Worm (Caenorhabditis elegans) whole organism, young adult: ENCODE measurements around the gene ZK550.2.

Experiments used
- B0336.3 ChIP-seq: fragments of 200-800 bp; sonication (Bioruptor generic); IDR thresholded peaks from 2 replicates; pipeline ENCODE4 v1.3.6; 2022; ENCODE audit warnings: missing genetic modification characterization, missing compliant biosample characterization
- C06A6.2 ChIP-seq: fragments of 200-800 bp; sonication (Bioruptor generic); conservative IDR thresholded peaks from 2 replicates; pipeline ENCODE4 v1.3.6; 2022; ENCODE audit warnings: missing genetic modification characterization, missing compliant biosample characterization
- F22D6.2 ChIP-seq: sonication (generic microtip); optimal IDR thresholded peaks from 2 replicates; lab custom pipeline; 2016; ENCODE audit warnings: mild to moderate bottlenecking, missing genetic modification characterization, missing compliant biosample characterization
- F23B12.7 ChIP-seq: sonication (generic microtip); optimal IDR thresholded peaks from 2 replicates; lab custom pipeline; 2017; ENCODE audit warnings: missing genetic modification characterization, mild to moderate bottlenecking, missing compliant biosample characterization, antibody characterized with exemption, moderate library complexity; ENCODE audit not compliant: insufficient read depth
- F33H1.4 ChIP-seq: fragments of 200-800 bp; sonication (Bioruptor generic); IDR thresholded peaks from 2 replicates; pipeline ENCODE4 v1.3.6; 2022; ENCODE audit warnings: missing genetic modification reagents, missing genetic modification characterization, missing compliant biosample characterization
- F52B5.7 ChIP-seq: sonication (generic microtip); optimal IDR thresholded peaks from 2 replicates; lab custom pipeline; 2016; ENCODE audit warnings: mild to moderate bottlenecking, missing genetic modification characterization, missing compliant biosample characterization
- F57C9.4 ChIP-seq: sonication (generic microtip); optimal IDR thresholded peaks from 2 replicates; lab custom pipeline; 2017; ENCODE audit warnings: mild to moderate bottlenecking, missing genetic modification characterization, missing compliant biosample characterization
- K11D2.4 ChIP-seq: fragments of 200-800 bp; sonication (Bioruptor generic); IDR thresholded peaks from 2 replicates; pipeline ENCODE4 v1.3.6; 2022; ENCODE audit warnings: missing genetic modification reagents, missing genetic modification characterization, missing compliant biosample characterization
- T26A5.8 ChIP-seq: sonication (generic microtip); optimal IDR thresholded peaks from 2 replicates; lab custom pipeline; 2016; ENCODE audit warnings: missing genetic modification characterization, missing compliant biosample characterization
- Y95B8A.8 ChIP-seq: fragments of 200-800 bp; sonication (Bioruptor generic); IDR thresholded peaks from 2 replicates; pipeline ENCODE4 v1.3.6; 2022; ENCODE audit warnings: missing genetic modification reagents, missing genetic modification characterization, missing compliant biosample characterization
- akir-1 ChIP-seq: fragments of 200-800 bp; sonication (Bioruptor generic); optimal IDR thresholded peaks from 2 replicates; lab custom pipeline; 2018; ENCODE audit warnings: mild to moderate bottlenecking, missing genetic modification characterization, moderate library complexity, missing compliant biosample characterization
- atf-7 ChIP-seq: sonication (generic microtip); optimal IDR thresholded peaks from 2 replicates; lab custom pipeline; 2017; ENCODE audit warnings: mild to moderate bottlenecking, missing genetic modification characterization, missing compliant biosample characterization
- athp-1 ChIP-seq: sonication (generic microtip); optimal IDR thresholded peaks from 2 replicates; lab custom pipeline; 2017; ENCODE audit warnings: mild to moderate bottlenecking, missing genetic modification characterization, missing compliant biosample characterization
- attf-3 ChIP-seq: fragments of 200-800 bp; sonication (Bioruptor generic); conservative IDR thresholded peaks from 2 replicates; pipeline ENCODE4 v1.3.6; 2022; ENCODE audit warnings: missing genetic modification reagents, missing genetic modification characterization, missing compliant biosample characterization
- bed-1 ChIP-seq: fragments of 200-800 bp; sonication (Bioruptor generic); IDR thresholded peaks from 2 replicates; pipeline ENCODE4 v1.3.6; 2022; ENCODE audit warnings: missing genetic modification reagents, missing genetic modification characterization, missing compliant biosample characterization
- cebp-1 ChIP-seq, 2 experiments: fragments of 200-800 bp in 1 of 2; sonication (Bioruptor generic) in 1 of 2; sonication (generic microtip) in 1 of 2; IDR thresholded peaks in 1 of 2; optimal IDR thresholded peaks in 1 of 2; 2 replicates each; pipeline versions ENCODE4 v1.3.6 to Lab custom; 2017 to 2022; ENCODE audit warnings: missing compliant biosample characterization in 2 of 2, missing genetic modification characterization in 2 of 2, mild to moderate bottlenecking in 1 of 2, missing genetic modification reagents in 1 of 2, moderate library complexity in 1 of 2
- ceh-79 ChIP-seq: sonication (generic microtip); optimal IDR thresholded peaks from 2 replicates; lab custom pipeline; 2017; ENCODE audit warnings: mild to moderate bottlenecking, missing genetic modification characterization, missing compliant biosample characterization
- die-1 ChIP-seq: sonication (generic microtip); optimal IDR thresholded peaks from 2 replicates; lab custom pipeline; 2016; ENCODE audit warnings: missing genotype, mild to moderate bottlenecking, missing genetic modification characterization, missing compliant biosample characterization
- efl-1 ChIP-seq: fragments of 150-350 bp; optimal IDR thresholded peaks from 2 replicates; lab custom pipeline; 2014; ENCODE audit warnings: missing biosample characterization, missing genetic modification reagents, missing genetic modification characterization
- egl-18 ChIP-seq: fragments of 200-800 bp; sonication (Bioruptor generic); IDR thresholded peaks from 2 replicates; pipeline ENCODE4 v1.3.6; 2022; ENCODE audit warnings: missing genetic modification reagents, missing genetic modification characterization, missing compliant biosample characterization
- egl-44 ChIP-seq: fragments of 200-800 bp; sonication (Bioruptor generic); IDR thresholded peaks from 2 replicates; pipeline ENCODE4 v1.3.6; 2022; ENCODE audit warnings: missing genetic modification reagents, missing genetic modification characterization, missing compliant biosample characterization
- hlh-12 ChIP-seq: sonication (generic microtip); optimal IDR thresholded peaks from 2 replicates; lab custom pipeline; 2016; ENCODE audit warnings: missing genetic modification characterization, missing compliant biosample characterization
- hmg-1.2 ChIP-seq: fragments of 200-800 bp; sonication (Bioruptor generic); IDR thresholded peaks from 2 replicates; pipeline ENCODE4 v1.3.6; 2022; ENCODE audit warnings: missing genetic modification reagents, missing genetic modification characterization, missing compliant biosample characterization
- hmg-20 ChIP-seq: fragments of 200-800 bp; sonication (Bioruptor generic); IDR thresholded peaks from 2 replicates; pipeline ENCODE4 v1.3.6; 2022; ENCODE audit warnings: missing genetic modification reagents, missing genetic modification characterization, missing compliant biosample characterization
- hrde-1 ChIP-seq: sonication (generic microtip); optimal IDR thresholded peaks from 2 replicates; lab custom pipeline; 2016; ENCODE audit warnings: missing genetic modification characterization, mild to moderate bottlenecking, missing compliant biosample characterization, moderate library complexity, missing genotype, missing genetic modification reagents, borderline replicate concordance
- let-526 ChIP-seq: fragments of 200-800 bp; sonication (Bioruptor generic); IDR thresholded peaks from 2 replicates; pipeline ENCODE4 v1.3.6; 2022; ENCODE audit warnings: missing genetic modification reagents, missing genetic modification characterization, missing compliant biosample characterization
- lin-26 ChIP-seq: fragments of 200-800 bp; sonication (Bioruptor generic); IDR thresholded peaks from 2 replicates; pipeline ENCODE4 v1.3.6; 2022; ENCODE audit warnings: missing genetic modification reagents, missing genetic modification characterization, missing compliant biosample characterization
- lin-35 ChIP-seq, 3 experiments: fragments of 150-350 bp in 2 of 3; sonication (generic microtip) in 1 of 3; optimal IDR thresholded peaks; 2 replicates each; lab custom pipeline; 2014 to 2018; ENCODE audit warnings: missing biosample characterization in 3 of 3, missing genetic modification characterization in 3 of 3, missing genetic modification reagents in 3 of 3
- lsl-1 ChIP-seq: fragments of 200-800 bp; sonication (Bioruptor generic); optimal IDR thresholded peaks from 2 replicates; lab custom pipeline; 2018; ENCODE audit warnings: mild to moderate bottlenecking, missing genetic modification characterization, moderate library complexity, missing compliant biosample characterization
- madf-3 ChIP-seq: fragments of 200-800 bp; sonication (Bioruptor generic); IDR thresholded peaks from 2 replicates; pipeline ENCODE4 v1.3.6; 2022; ENCODE audit warnings: missing genetic modification reagents, missing genetic modification characterization, missing compliant biosample characterization
- madf-6 ChIP-seq: fragments of 200-800 bp; sonication (Bioruptor generic); IDR thresholded peaks from 2 replicates; pipeline ENCODE4 v1.3.6; 2022; ENCODE audit warnings: missing genetic modification reagents, missing genetic modification characterization, missing compliant biosample characterization
- madf-8 ChIP-seq: fragments of 200-800 bp; sonication (Bioruptor generic); conservative IDR thresholded peaks from 2 replicates; pipeline ENCODE4 v1.3.6; 2022; ENCODE audit warnings: missing genetic modification reagents, missing genetic modification characterization, missing compliant biosample characterization
- mxl-1 ChIP-seq: sonication (generic microtip); optimal IDR thresholded peaks from 2 replicates; lab custom pipeline; 2016; ENCODE audit warnings: missing genetic modification characterization, missing compliant biosample characterization
- nfyb-1 ChIP-seq: fragments of 200-800 bp; sonication (Bioruptor generic); IDR thresholded peaks from 2 replicates; pipeline ENCODE4 v1.3.6; 2022; ENCODE audit warnings: missing genetic modification reagents, missing genetic modification characterization, missing compliant biosample characterization
- nhr-27 ChIP-seq: fragments of 200-800 bp; sonication (Bioruptor generic); optimal IDR thresholded peaks from 2 replicates; lab custom pipeline; 2018; ENCODE audit warnings: mild to moderate bottlenecking, missing genetic modification characterization, moderate library complexity, missing compliant biosample characterization
- nhr-80 ChIP-seq: sonication (generic microtip); optimal IDR thresholded peaks from 2 replicates; lab custom pipeline; 2016; ENCODE audit warnings: missing genetic modification characterization, missing compliant biosample characterization
- rcor-1 ChIP-seq: fragments of 200-800 bp; sonication (Bioruptor generic); IDR thresholded peaks from 2 replicates; pipeline ENCODE4 v1.3.6; 2022; ENCODE audit warnings: missing genetic modification reagents, missing genetic modification characterization, missing compliant biosample characterization
- rec-8 ChIP-seq, 2 experiments: sonication (generic microtip); optimal IDR thresholded peaks; 2 replicates each; lab custom pipeline; 2016; ENCODE audit warnings: mild to moderate bottlenecking in 2 of 2, missing genetic modification characterization in 2 of 2, missing genetic modification reagents in 2 of 2, missing genotype in 2 of 2, missing biosample characterization in 1 of 2, missing compliant biosample characterization in 1 of 2, moderate library complexity in 1 of 2
- repo-1 ChIP-seq: sonication (generic microtip); optimal IDR thresholded peaks from 2 replicates; lab custom pipeline; 2017; ENCODE audit warnings: mild to moderate bottlenecking, missing genetic modification characterization, missing compliant biosample characterization
- snpc-3.4 ChIP-seq: sonication (generic microtip); optimal IDR thresholded peaks from 2 replicates; lab custom pipeline; 2017; ENCODE audit warnings: missing genetic modification characterization, mild to moderate bottlenecking, missing compliant biosample characterization, antibody characterized with exemption, moderate library complexity, missing genotype, missing genetic modification reagents
- somi-1 ChIP-seq: fragments of 200-800 bp; sonication (Bioruptor generic); optimal IDR thresholded peaks from 2 replicates; lab custom pipeline; 2018; ENCODE audit warnings: mild to moderate bottlenecking, missing genetic modification characterization, missing compliant biosample characterization
- tbp1 ChIP-seq: fragments of 200-800 bp; sonication (Bioruptor generic); optimal IDR thresholded peaks from 2 replicates; lab custom pipeline; 2018; ENCODE audit warnings: mild to moderate bottlenecking, missing genetic modification characterization, missing compliant biosample characterization
- tbx-9 ChIP-seq: sonication (generic microtip); optimal IDR thresholded peaks from 2 replicates; lab custom pipeline; 2016; ENCODE audit warnings: borderline replicate concordance, missing genetic modification characterization, inconsistent platforms, missing compliant biosample characterization
- tlf-1 ChIP-seq: fragments of 200-800 bp; sonication (Bioruptor generic); optimal IDR thresholded peaks from 2 replicates; lab custom pipeline; 2018; ENCODE audit warnings: mild to moderate bottlenecking, missing genetic modification characterization, missing compliant biosample characterization
- unc-130 ChIP-seq: sonication (generic microtip); optimal IDR thresholded peaks from 2 replicates; lab custom pipeline; 2016; ENCODE audit warnings: missing genetic modification reagents, missing genetic modification characterization, missing compliant biosample characterization
- xnd-1 ChIP-seq: sonication (generic microtip); optimal IDR thresholded peaks from 2 replicates; lab custom pipeline; 2016; ENCODE audit warnings: missing genotype, missing genetic modification reagents, missing genetic modification characterization, missing compliant biosample characterization
- ztf-22 ChIP-seq: fragments of 200-800 bp; sonication (Bioruptor generic); optimal IDR thresholded peaks from 2 replicates; lab custom pipeline; 2018; ENCODE audit warnings: mild to moderate bottlenecking, missing genetic modification characterization, moderate library complexity, missing compliant biosample characterization
- ztf-28 ChIP-seq: fragments of 200-800 bp; sonication (Bioruptor generic); IDR thresholded peaks from 2 replicates; pipeline ENCODE4 v1.3.6; 2022; ENCODE audit warnings: missing genetic modification reagents, missing genetic modification characterization, missing compliant biosample characterization

Gene ZK550.2

ce11 chrIV:17273602-17274110, 28.3 kb downstream of the ZK550.2 start, which contains the start of gene gln-5:
gln-5 (minus strand) TSS chrIV:17273652.
- TF ChIP-seq Y95B8A.8 (GFP tag; lab: Robert Waterston, UW) (0 out of 2 replicates have a peak, but pooled peaks have one; percentile 66), nhr-80 (no peak), nfyb-1 (GFP tag; lab: Robert Waterston, UW) (peak; percentile 27; the same call in 1 of the 2 replicates), unc-130 (GFP tag; lab: Kevin White, UChicago) (no peak), madf-8 (peak; percentile 95), hmg-1.2 (GFP tag; lab: Robert Waterston, UW) (peak; percentile 52; the same call in 1 of the 2 replicates), F57C9.4 (tag; lab: Kevin White, UChicago) (no peak), athp-1 (peak; percentile 16), let-526 (GFP tag; lab: Robert Waterston, UW) (no peak), atf-7 (tag; lab: Kevin White, UChicago) (no peak), rcor-1 (GFP tag; lab: Robert Waterston, UW) (peak; percentile 77), bed-1 (GFP tag; lab: Robert Waterston, UW) (no peak), ztf-28 (no peak), mxl-1 (tag; lab: Kevin White, UChicago) (no peak), egl-44 (GFP tag; lab: Robert Waterston, UW) (no peak), xnd-1 (tag; lab: Kevin White, UChicago) (peak; percentile 93), cebp-1 (GFP tag; IDR thresholded peaks at IDR 0.05; lab: Robert Waterston, UW) (no peak), cebp-1 (tag; optimal IDR thresholded peaks at IDR 0.05; lab: Kevin White, UChicago) (no peak), nhr-27 (tag; lab: Kevin White, UChicago) (no peak), F22D6.2 (no peak), somi-1 (no peak), egl-18 (GFP tag; lab: Robert Waterston, UW) (no peak), akir-1 (GFP tag; lab: Kevin White, UChicago) (no peak), tlf-1 (peak; percentile 90), C06A6.2 (GFP tag; lab: Robert Waterston, UW) (no peak), lin-35 (GFP tag; optimal IDR thresholded peaks at IDR 0.05; lab: Kevin White, UChicago) (peak in 1 of 3 experiments; percentile 7), tbx-9 (no peak), F52B5.7 (tag; lab: Kevin White, UChicago) (no peak), lsl-1 (GFP tag; lab: Kevin White, UChicago) (peak; percentile 71), ceh-79 (no peak), K11D2.4 (GFP tag; lab: Robert Waterston, UW) (no peak), snpc-3.4 (peak; percentile 82), hrde-1 (tag; lab: Kevin White, UChicago) (no peak), F33H1.4 (GFP tag; lab: Robert Waterston, UW) (peak; percentile 74), hmg-20 (no peak), die-1 (tag; lab: Kevin White, UChicago) (no peak), tbp1 (GFP tag; lab: Kevin White, UChicago) (peak; percentile 42), efl-1 (GFP tag; lab: Kevin White, UChicago) (peak; percentile 97), repo-1 (tag; lab: Kevin White, UChicago) (no peak), F23B12.7 (tag; lab: Kevin White, UChicago) (no peak), rec-8 (tag; optimal IDR thresholded peaks at IDR 0.05; lab: Kevin White, UChicago) (no peak), ztf-22 (no peak), madf-3 (GFP tag; lab: Robert Waterston, UW) (peak; percentile 96), madf-6 (GFP tag; lab: Robert Waterston, UW) (peak; percentile 98), T26A5.8 (tag; lab: Kevin White, UChicago) (no peak), lin-26 (no peak), hlh-12 (tag; lab: Kevin White, UChicago) (no peak), attf-3 (GFP tag; lab: Robert Waterston, UW) (no peak), B0336.3 (GFP tag; lab: Robert Waterston, UW) (peak; percentile 37; the same call in 1 of the 2 replicates)
